Worm (Caenorhabditis elegans): ENCODE data around the gene ZC204.13.
"Not testable (repeated sequence)": the region's sequence is repeated elsewhere in the genome, so short reads cannot be mapped to it uniquely, and the experiment has no call there.

DNA sequence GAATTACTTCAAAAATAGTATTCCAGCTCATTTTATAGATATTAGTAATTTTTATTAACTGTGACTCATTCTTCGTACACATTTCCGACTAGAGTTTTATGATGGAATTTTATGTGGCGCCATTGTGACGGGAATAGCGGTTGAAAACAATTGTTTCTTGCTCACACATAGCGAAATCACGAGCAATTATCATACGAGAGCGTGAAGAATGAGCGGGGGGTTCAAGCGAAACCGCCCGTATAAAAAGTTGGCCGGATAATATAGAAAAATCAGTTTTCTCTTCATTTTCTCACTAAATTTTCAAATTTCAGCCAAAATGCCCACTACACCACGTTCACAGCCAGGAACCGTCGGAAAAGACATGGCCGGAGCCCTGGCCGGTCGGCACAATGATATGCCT lies 27.3 kb downstream of the ZC204.13 start, which contains the start of gene C08E3.1:
- TF ChIP-seq F57A8.1 (GFP tag; optimal IDR thresholded peaks at IDR 0.05); egrh-3 (GFP tag; IDR thresholded peaks at IDR 0.05); let-607 (tag; optimal IDR thresholded peaks at IDR 0.05); hlh-26 (GFP tag; conservative IDR thresholded peaks at IDR 0.05); ztf-25 (GFP tag; IDR thresholded peaks at IDR 0.05); mxl-1 (tag; optimal IDR thresholded peaks at IDR 0.05); lin-35 (GFP tag; optimal IDR thresholded peaks at IDR 0.05); ama-1 (optimal IDR thresholded peaks at IDR 0.05); ama-1 (GFP tag; optimal IDR thresholded peaks at IDR 0.05); pha-4 (tag; optimal IDR thresholded peaks at IDR 0.05): not testable (repeated sequence)
